Fruit fly (Drosophila melanogaster): ENCODE results near the gene CG31715.

CG31715 gene

DNA sequence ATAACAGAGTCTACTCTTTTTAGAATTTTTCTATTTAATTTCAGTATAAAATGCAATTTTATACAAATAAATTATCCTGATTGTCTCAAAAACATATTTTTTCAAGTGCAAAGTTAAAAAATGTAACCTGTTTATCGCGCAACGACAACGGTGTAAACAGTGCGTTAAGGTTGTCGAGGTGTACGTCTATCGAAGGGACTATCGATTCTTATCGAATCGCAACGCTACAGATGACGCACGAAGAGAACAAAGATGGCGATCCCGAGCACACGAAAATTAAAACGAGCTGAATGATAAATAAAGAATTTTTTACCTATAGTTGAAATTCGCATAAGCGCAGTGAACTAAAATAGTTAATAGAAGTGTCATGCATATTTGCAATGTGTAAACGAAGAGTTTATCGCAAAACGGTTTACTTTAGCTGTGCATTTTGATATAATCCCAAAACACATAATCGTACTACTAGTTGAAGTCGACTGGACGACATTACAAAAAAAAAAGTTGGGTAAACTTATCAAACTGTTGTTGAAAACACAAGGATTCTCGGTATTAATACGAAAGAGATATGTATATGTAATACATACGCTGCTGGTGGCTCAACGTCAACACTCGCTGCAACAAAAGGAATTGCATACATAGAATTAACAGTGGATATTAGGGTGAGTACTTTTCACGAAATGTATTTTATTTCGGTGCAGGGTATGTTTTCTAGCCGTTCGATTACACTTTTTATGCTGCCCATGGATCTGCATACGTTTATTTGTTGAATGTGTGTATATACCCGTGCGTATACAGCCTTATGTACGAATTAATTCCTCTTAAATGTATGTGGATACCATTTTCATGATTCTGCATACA, 46.7 kb downstream of the CG31715 start, which contains the start of gene da (continued):
- TF ChIP-seq Fer2 (tag; optimal IDR thresholded peaks at IDR 0.05) (peak; percentile 1), CG12155 (GFP tag; optimal IDR thresholded peaks at IDR 0.05) (peak; percentile 50), nom (GFP tag; optimal IDR thresholded peaks at IDR 0.05) (peak; percentile 15), chm (GFP tag; IDR thresholded peaks at IDR 0.05) (peak; percentile 55), CG1024 (GFP tag; IDR thresholded peaks at IDR 0.05) (peak; percentile 96), CG12219 (GFP tag; optimal IDR thresholded peaks at IDR 0.05) (peak; percentile 39), CG15479 (GFP tag; optimal IDR thresholded peaks at IDR 0.05) (peak; percentile 81), Dp (GFP tag; optimal IDR thresholded peaks at IDR 0.05) (peak; percentile 14), tll (GFP tag; optimal IDR thresholded peaks at IDR 0.05) (peak in 1 of 2 experiments; percentile 12), gsb (GFP tag; IDR thresholded peaks at IDR 0.05) (no peak), CG34422 (GFP tag; IDR thresholded peaks at IDR 0.05) (peak; percentile 57; the same call in 2 of the 3 replicates), D (optimal IDR thresholded peaks at IDR 0.05) (no peak), D (GFP tag; optimal IDR thresholded peaks at IDR 0.05) (no peak), croc (GFP tag; conservative IDR thresholded peaks at IDR 0.05) (no peak), jing (GFP tag; optimal IDR thresholded peaks at IDR 0.05) (no peak), Meics (GFP tag; optimal IDR thresholded peaks at IDR 0.05) (peak; percentile 61), tx (GFP tag; optimal IDR thresholded peaks at IDR 0.05) (peak; percentile 44), CG8765 (GFP tag; IDR thresholded peaks at IDR 0.05) (no peak), CG14441 (GFP tag; IDR thresholded peaks at IDR 0.05) (peak; percentile 59), CG12744 (GFP tag; optimal IDR thresholded peaks at IDR 0.05) (peak; percentile 3), odd (GFP tag; optimal IDR thresholded peaks at IDR 0.05) (peak; percentile 23), CG30403 (GFP tag; optimal IDR thresholded peaks at IDR 0.05) (peak; percentile 77), Gug (GFP tag; IDR thresholded peaks at IDR 0.05) (peak; percentile 62; the same call in 3 of the 4 replicates), so (GFP tag; IDR thresholded peaks at IDR 0.05) (no peak), vnd (GFP tag; IDR thresholded peaks at IDR 0.05; ENCODE audit: partially characterized antibody) (no peak; the same call in 2 of the 3 replicates), CG1647 (GFP tag; optimal IDR thresholded peaks at IDR 0.05) (peak; percentile 24), CG1529 (GFP tag; optimal IDR thresholded peaks at IDR 0.05) (no peak), CG13287 (GFP tag; IDR thresholded peaks at IDR 0.05; ENCODE audit: partially characterized antibody) (peak; percentile 64), Max (GFP tag; optimal IDR thresholded peaks at IDR 0.05) (peak; percentile 5), CrebB (tag; optimal IDR thresholded peaks at IDR 0.05) (peak; percentile 43), p53 (GFP tag; optimal IDR thresholded peaks at IDR 0.05) (peak; percentile 12), CG3838 (GFP tag; optimal IDR thresholded peaks at IDR 0.05) (no peak), CG34376 (GFP tag; optimal IDR thresholded peaks at IDR 0.05) (peak; percentile 16), CG9817 (tag; optimal IDR thresholded peaks at IDR 0.05) (no peak), fd96Cb (tag; optimal IDR thresholded peaks at IDR 0.05) (peak; percentile 64), Hmx (GFP tag; optimal IDR thresholded peaks at IDR 0.05) (peak; percentile 49), CG4854 (GFP tag; optimal IDR thresholded peaks at IDR 0.05) (peak; percentile 8), CG11093 (GFP tag; IDR thresholded peaks at IDR 0.05) (no peak), D19B (GFP tag; optimal IDR thresholded peaks at IDR 0.05) (peak; percentile 64), CG7357 (GFP tag; IDR thresholded peaks at IDR 0.05) (peak; percentile 97), CG7556 (GFP tag; optimal IDR thresholded peaks at IDR 0.05) (peak; percentile 25), CG15269 (tag; optimal IDR thresholded peaks at IDR 0.05) (peak; percentile 69), CG10267 (tag; optimal IDR thresholded peaks at IDR 0.05) (peak; percentile 64), CG30020 (tag; optimal IDR thresholded peaks at IDR 0.05) (peak; percentile 99), slp2 (GFP tag; optimal IDR thresholded peaks at IDR 0.05) (peak; percentile 36), CG6854 (GFP tag; optimal IDR thresholded peaks at IDR 0.05) (peak; percentile 38), zfh2 (GFP tag; optimal IDR thresholded peaks at IDR 0.05) (peak; percentile 69), CG9727 (GFP tag; optimal IDR thresholded peaks at IDR 0.05) (peak; percentile 40), mld (GFP tag; IDR thresholded peaks at IDR 0.05; ENCODE audit: partially characterized antibody) (no peak)
